Worm (Caenorhabditis elegans): ENCODE measurements around the gene C24H10.3.

C24H10.3 gene

DNA sequence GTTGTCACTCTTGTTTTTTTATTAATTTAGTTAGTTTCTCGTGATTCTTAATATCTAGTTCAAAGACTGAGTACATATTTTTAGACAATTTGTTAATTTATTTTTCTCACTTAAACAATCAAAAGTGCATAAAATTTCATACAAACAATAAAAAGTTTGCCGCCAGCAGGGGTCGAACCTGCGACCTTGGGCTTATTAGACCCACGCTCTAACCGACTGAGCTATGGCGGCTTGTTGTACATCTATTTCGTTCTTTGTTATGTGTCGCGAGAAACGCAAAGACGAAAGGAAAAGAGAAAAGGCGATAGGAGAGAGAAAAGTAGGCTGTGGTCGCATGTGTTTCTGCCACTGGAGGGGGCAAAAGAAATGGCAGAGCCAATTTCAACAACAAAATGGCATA lies 24.6 kb downstream of the C24H10.3 start (continued):
- peak; percentile 10 for TF ChIP-seq mml-1 (tag; optimal IDR thresholded peaks at IDR 0.05)

DNA sequence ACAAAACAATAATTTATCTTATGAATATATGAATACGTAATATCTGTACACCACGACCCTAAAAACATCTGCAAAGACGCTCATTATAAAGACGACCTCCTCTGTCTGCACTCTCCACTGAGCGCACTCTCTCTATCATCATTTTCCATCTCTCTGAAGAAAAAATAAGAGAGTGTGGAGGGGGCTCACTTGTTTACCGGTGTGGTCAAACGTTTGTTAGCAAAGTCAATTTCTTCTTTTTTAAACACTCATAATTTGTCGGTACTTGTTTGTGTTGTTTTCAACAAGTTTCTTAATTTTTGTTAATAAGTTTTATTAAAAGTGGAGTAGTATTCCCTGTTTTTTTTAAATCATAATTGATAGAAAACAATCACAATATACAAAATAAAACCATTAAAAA lies 25.4 kb downstream of the C24H10.3 start:
- TF ChIP-seq pha-4 (tag; optimal IDR thresholded peaks at IDR 0.05) (peak; percentile 72), nhr-77 (tag; optimal IDR thresholded peaks at IDR 0.05) (no peak), zag-1 (tag; optimal IDR thresholded peaks at IDR 0.05) (no peak), snpc-4 (tag; optimal IDR thresholded peaks at IDR 0.05) (peak; percentile 0)

DNA sequence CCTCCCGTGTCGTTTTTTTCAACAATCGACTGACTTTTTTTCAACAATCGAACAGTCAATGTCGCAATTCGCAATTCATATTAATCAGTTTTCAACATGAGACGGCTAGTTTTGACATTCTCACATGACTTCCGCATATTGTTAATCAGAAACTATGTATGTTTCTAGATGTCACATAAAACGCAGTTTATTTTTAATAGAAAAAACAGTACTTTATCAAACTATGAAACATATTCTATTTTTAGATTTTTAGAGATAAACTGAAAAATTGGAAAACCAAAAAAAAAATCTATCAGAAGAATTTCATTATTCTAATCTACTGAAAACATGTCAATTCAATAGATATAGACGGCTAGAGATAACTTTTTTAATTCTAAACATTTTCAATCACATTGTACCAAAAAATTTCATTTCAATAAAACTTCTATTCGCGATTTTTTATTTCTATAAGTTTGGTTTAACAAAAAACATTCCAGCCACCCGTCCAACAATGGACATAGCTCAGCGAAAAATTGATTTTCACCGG lies 26.6 kb downstream of the C24H10.3 start, which contains the start of gene pnk-4:
Gene pnk-4, plus strand, starts transcription at position 476 of the 526 bp plus-strand sequence.
- TF ChIP-seq nhr-43 (tag; optimal IDR thresholded peaks at IDR 0.05; ENCODE audit: poor library complexity, severe bottlenecking), result no peak
- no peak for TF ChIP-seq jun-1 (tag; optimal IDR thresholded peaks at IDR 0.05)
- TF ChIP-seq elt-1 (tag; optimal IDR thresholded peaks at IDR 0.05), result no peak
- TF ChIP-seq elt-2 (tag; optimal IDR thresholded peaks at IDR 0.05), result peak; percentile 30
- TF ChIP-seq skn-1 (tag; optimal IDR thresholded peaks at IDR 0.05), result no peak
- TF ChIP-seq lsy-12 (tag; optimal IDR thresholded peaks at IDR 0.05), result no peak
- TF ChIP-seq tbx-2 (tag; optimal IDR thresholded peaks at IDR 0.05), result no peak
- no peak for TF ChIP-seq nfya-1 (tag; optimal IDR thresholded peaks at IDR 0.05; ENCODE audit: insufficient read depth)
- TF ChIP-seq fkh-10 (GFP tag; optimal IDR thresholded peaks at IDR 0.05), result no peak
- TF ChIP-seq snpc-4 (tag; optimal IDR thresholded peaks at IDR 0.05), result no peak
- TF ChIP-seq nhr-67 (tag; optimal IDR thresholded peaks at IDR 0.05), result no peak
- TF ChIP-seq pqm-1 (tag; optimal IDR thresholded peaks at IDR 0.05), result peak; percentile 23

ce11 chrX:5093997-5094396 lies 33.1 kb downstream of the C24H10.3 start:
- TF ChIP-seq nhr-11 (tag; optimal IDR thresholded peaks at IDR 0.05) (no peak), jun-1 (tag; optimal IDR thresholded peaks at IDR 0.05) (no peak), pha-4 (tag; optimal IDR thresholded peaks at IDR 0.05) (no peak), skn-1 (tag; optimal IDR thresholded peaks at IDR 0.05) (no peak), elt-2 (tag; optimal IDR thresholded peaks at IDR 0.05) (no peak), ztf-4 (tag; optimal IDR thresholded peaks at IDR 0.05) (no peak), zag-1 (tag; optimal IDR thresholded peaks at IDR 0.05) (no peak), mml-1 (tag; optimal IDR thresholded peaks at IDR 0.05) (no peak), ama-1 (optimal IDR thresholded peaks at IDR 0.05) (no peak), nhr-23 (tag; optimal IDR thresholded peaks at IDR 0.05) (no peak), lin-15B (tag; optimal IDR thresholded peaks at IDR 0.05) (no peak)

DNA sequence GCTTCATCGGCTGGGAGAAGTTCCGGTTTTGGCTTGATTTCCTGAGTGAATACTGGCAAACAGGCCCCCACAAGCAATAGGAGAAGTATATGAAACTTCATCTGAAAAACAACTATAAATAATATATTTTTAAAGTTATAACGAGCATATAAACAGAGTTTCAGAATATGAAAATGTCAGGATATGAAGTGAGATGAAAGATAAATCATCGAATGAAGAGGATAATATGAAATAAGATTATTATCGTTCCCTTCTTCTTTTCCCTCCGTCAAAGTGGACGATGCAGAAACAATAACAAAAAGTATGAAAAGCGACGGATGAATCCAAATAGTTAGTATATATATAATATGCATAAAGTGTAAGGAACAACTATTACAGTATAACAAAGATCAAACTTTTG lies 36.1 kb downstream of the C24H10.3 start, which contains the start of gene acn-1:
Gene acn-1, minus strand, starts transcription at position 101 of the 400 bp plus-strand sequence.
- no peak for TF ChIP-seq nhr-23 (tag; optimal IDR thresholded peaks at IDR 0.05)
- TF ChIP-seq mdl-1 (tag; optimal IDR thresholded peaks at IDR 0.05), result no peak
- no peak for TF ChIP-seq lin-15B (tag; optimal IDR thresholded peaks at IDR 0.05)
- no peak for TF ChIP-seq ceh-82 (tag; optimal IDR thresholded peaks at IDR 0.05)

- TF ChIP-seq sea-2 (GFP tag; optimal IDR thresholded peaks at IDR 0.05) (no peak), nhr-11 (tag; optimal IDR thresholded peaks at IDR 0.05) (no peak), nhr-23 (tag; optimal IDR thresholded peaks at IDR 0.05) (peak; percentile 88), tbx-2 (tag; optimal IDR thresholded peaks at IDR 0.05) (no peak), ceh-82 (tag; optimal IDR thresholded peaks at IDR 0.05) (no peak), nhr-43 (tag; optimal IDR thresholded peaks at IDR 0.05; ENCODE audit: poor library complexity, severe bottlenecking) (no peak), pqm-1 (tag; optimal IDR thresholded peaks at IDR 0.05) (no peak), egl-5 (tag; optimal IDR thresholded peaks at IDR 0.05) (no peak), elt-1 (tag; optimal IDR thresholded peaks at IDR 0.05) (no peak)
Measured at ce11 chrX:5098935-5099334, 38.1 kb downstream of the C24H10.3 start.

DNA sequence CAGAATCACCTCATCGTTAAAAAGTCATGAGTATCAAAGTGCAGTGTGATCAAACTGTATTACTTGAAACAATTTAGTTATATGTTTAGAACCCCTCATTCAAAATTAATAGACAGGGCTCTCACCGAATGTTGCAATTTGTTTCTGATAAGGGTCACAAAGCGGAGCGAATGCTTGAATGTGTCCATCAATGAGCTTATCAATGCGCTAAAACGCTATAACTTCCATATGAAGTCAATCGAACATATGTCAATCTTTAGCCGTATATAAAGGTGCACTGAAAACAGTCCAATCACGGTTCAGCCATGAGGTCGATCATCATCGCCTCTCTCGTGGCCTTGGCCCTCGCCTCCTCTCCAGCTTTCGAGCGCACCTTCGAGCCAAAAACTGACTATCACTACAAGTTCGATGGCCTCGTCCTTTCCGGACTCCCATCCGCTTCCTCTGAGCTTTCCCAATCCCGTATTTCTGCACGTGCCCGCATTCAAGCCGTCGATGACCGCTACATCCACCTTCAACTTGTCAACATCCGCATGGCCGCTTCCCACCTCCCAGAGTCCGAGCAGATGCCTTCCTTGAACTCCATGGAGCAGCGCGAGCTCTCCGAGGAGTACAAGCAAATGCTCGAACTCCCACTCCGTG lies 40.0 kb downstream of the C24H10.3 start, which contains the start of gene vit-2:
Gene vit-2, plus strand, starts transcription at position 305 of the 642 bp plus-strand sequence.
- TF ChIP-seq ztf-4 (tag; optimal IDR thresholded peaks at IDR 0.05) (no peak), ceh-28 (tag; optimal IDR thresholded peaks at IDR 0.05) (no peak), nhr-23 (tag; optimal IDR thresholded peaks at IDR 0.05) (no peak), fkh-10 (GFP tag; optimal IDR thresholded peaks at IDR 0.05) (no peak), nfya-1 (tag; optimal IDR thresholded peaks at IDR 0.05; ENCODE audit: insufficient read depth) (no peak), ceh-82 (tag; optimal IDR thresholded peaks at IDR 0.05) (no peak), elt-1 (tag; optimal IDR thresholded peaks at IDR 0.05) (no peak), lin-15B (tag; optimal IDR thresholded peaks at IDR 0.05) (no peak), R02D3.7 (tag; optimal IDR thresholded peaks at IDR 0.05) (no peak), egl-5 (tag; optimal IDR thresholded peaks at IDR 0.05) (no peak), aly-2 (tag; optimal IDR thresholded peaks at IDR 0.05) (no peak)
